Fruit fly (Drosophila melanogaster) whole organism, embryonic: Measurements from ENCODE around the gene TTLL1A.

Experiments used
- BEAF-32 ChIP-seq: fragments of 200-800 bp; sonication (Bioruptor generic); optimal IDR thresholded peaks from 3 replicates; lab custom pipeline; 2017; ENCODE audit warnings: missing biosample characterization, missing genetic modification characterization, mild to moderate bottlenecking, moderate library complexity, missing genetic modification reagents
- CG10321 ChIP-seq: fragments of 200-800 bp; sonication (Bioruptor generic); IDR thresholded peaks from 2 replicates; pipeline ENCODE4 v1.3.6; 2022; ENCODE audit warnings: missing biosample characterization, missing genetic modification characterization
- CG10431 ChIP-seq: fragments of 200-800 bp; sonication (Bioruptor generic); optimal IDR thresholded peaks from 3 replicates; lab custom pipeline; 2018; ENCODE audit warnings: missing biosample characterization, mild to moderate bottlenecking, missing genetic modification characterization
- CG11085 ChIP-seq: fragments of 200-800 bp; sonication (Bioruptor generic); IDR thresholded peaks from 2 replicates; pipeline ENCODE4 v1.3.6; 2022; ENCODE audit warnings: missing biosample characterization, missing genetic modification characterization
- CG11398 ChIP-seq: fragments of 200-800 bp; sonication (Bioruptor generic); optimal IDR thresholded peaks from 2 replicates; lab custom pipeline; 2016; ENCODE audit warnings: missing biosample characterization, missing genetic modification characterization
- CG11504 ChIP-seq: fragments of 200-800 bp; sonication (Bioruptor generic); optimal IDR thresholded peaks from 3 replicates; lab custom pipeline; 2019; ENCODE audit warnings: missing biosample characterization, mild to moderate bottlenecking, missing genetic modification characterization, moderate library complexity
- CG11560 ChIP-seq: fragments of 200-800 bp; sonication (Bioruptor generic); IDR thresholded peaks from 3 replicates; pipeline ENCODE4 v1.3.6; 2022; ENCODE audit warnings: missing biosample characterization, missing genetic modification characterization
- CG12236 ChIP-seq: fragments of 200-800 bp; sonication (Bioruptor generic); optimal IDR thresholded peaks from 2 replicates; lab custom pipeline; 2016; ENCODE audit warnings: missing biosample characterization, missing genetic modification characterization
- CG14014 ChIP-seq: fragments of 200-800 bp; sonication (Bioruptor generic); IDR thresholded peaks from 2 replicates; pipeline ENCODE4 v1.3.6; 2022; ENCODE audit warnings: missing biosample characterization, missing genetic modification characterization
- CG15601 ChIP-seq: fragments of 200-800 bp; sonication (Bioruptor generic); optimal IDR thresholded peaks from 3 replicates; lab custom pipeline; 2019; ENCODE audit warnings: missing biosample characterization, mild to moderate bottlenecking, missing genetic modification characterization, moderate library complexity
- CG17612 ChIP-seq: fragments of 200-800 bp; sonication (Bioruptor generic); IDR thresholded peaks from 2 replicates; pipeline ENCODE4 v1.3.6; 2022; ENCODE audit warnings: missing biosample characterization, missing genetic modification characterization
- CG2889 ChIP-seq: fragments of 200-800 bp; sonication (Bioruptor generic); IDR thresholded peaks from 3 replicates; pipeline ENCODE4 v1.3.6; 2022; ENCODE audit warnings: missing biosample characterization, missing genetic modification characterization
- CG30403 ChIP-seq: fragments of 200-800 bp; sonication (Bioruptor generic); optimal IDR thresholded peaks from 3 replicates; lab custom pipeline; 2016; ENCODE audit warnings: missing biosample characterization, missing genetic modification characterization
- CG31224 ChIP-seq: fragments of 200-800 bp; sonication (Bioruptor generic); IDR thresholded peaks from 2 replicates; pipeline ENCODE4 v1.3.6; 2022; ENCODE audit warnings: missing biosample characterization, missing genetic modification characterization
- CG31441 ChIP-seq: fragments of 200-800 bp; sonication (Bioruptor generic); IDR thresholded peaks from 2 replicates; pipeline ENCODE4 v1.3.6; 2022; ENCODE audit warnings: missing biosample characterization, missing genetic modification characterization
- CG33557 ChIP-seq: fragments of 200-800 bp; sonication (Bioruptor generic); optimal IDR thresholded peaks from 2 replicates; lab custom pipeline; 2019; ENCODE audit warnings: missing biosample characterization, mild to moderate bottlenecking, missing genetic modification characterization, moderate library complexity
- CG43689 ChIP-seq: fragments of 200-800 bp; sonication (Bioruptor generic); IDR thresholded peaks from 2 replicates; pipeline ENCODE4 v1.3.6; 2022; ENCODE audit warnings: missing biosample characterization, missing genetic modification characterization
- CG4617 ChIP-seq: fragments of 200-800 bp; sonication (Bioruptor generic); optimal IDR thresholded peaks from 3 replicates; lab custom pipeline; 2016; ENCODE audit warnings: missing biosample characterization, missing genetic modification characterization, borderline replicate concordance
- CG4820 ChIP-seq: fragments of 200-800 bp; sonication (Bioruptor generic); optimal IDR thresholded peaks from 3 replicates; lab custom pipeline; 2016; ENCODE audit warnings: missing biosample characterization, missing genetic modification characterization
- CG5953 ChIP-seq: fragments of 200-800 bp; sonication (Bioruptor generic); IDR thresholded peaks from 2 replicates; pipeline ENCODE4 v1.3.6; 2022; ENCODE audit warnings: missing biosample characterization, missing genetic modification characterization
- CG6683 ChIP-seq: fragments of 200-800 bp; sonication (Bioruptor generic); optimal IDR thresholded peaks from 2 replicates; lab custom pipeline; 2017; ENCODE audit warnings: missing biosample characterization, mild to moderate bottlenecking, missing genetic modification characterization, missing genetic modification reagents
- CG7839 ChIP-seq: fragments of 200-800 bp; sonication (Bioruptor generic); optimal IDR thresholded peaks from 3 replicates; lab custom pipeline; 2018; ENCODE audit warnings: missing biosample characterization, mild to moderate bottlenecking, missing genetic modification characterization, moderate library complexity
- CG8089 ChIP-seq: fragments of 200-800 bp; sonication (Bioruptor generic); optimal IDR thresholded peaks from 3 replicates; lab custom pipeline; 2016; ENCODE audit warnings: missing biosample characterization, missing genetic modification characterization
- CG8290 ChIP-seq, 3 experiments: fragments of 200-800 bp; sonication (Bioruptor generic); optimal IDR thresholded peaks; 2 replicates each; lab custom pipeline; 2016 to 2019; ENCODE audit warnings: missing biosample characterization in 3 of 3, missing genetic modification characterization in 3 of 3, mild to moderate bottlenecking in 2 of 3, moderate library complexity in 1 of 3
- CG9437 ChIP-seq: fragments of 200-800 bp; sonication (Bioruptor generic); optimal IDR thresholded peaks from 2 replicates; lab custom pipeline; 2018; ENCODE audit warnings: missing biosample characterization, mild to moderate bottlenecking, missing genetic modification characterization
- D19A ChIP-seq: fragments of 200-800 bp; optimal IDR thresholded peaks from 3 replicates; lab custom pipeline; 2019; ENCODE audit warnings: missing biosample characterization, mild to moderate bottlenecking, missing genetic modification characterization, moderate library complexity
- E2f1 ChIP-seq: fragments of 200-800 bp; sonication (Bioruptor generic); IDR thresholded peaks from 2 replicates; pipeline ENCODE4 v1.3.6; 2022; ENCODE audit warnings: missing biosample characterization, missing genetic modification characterization
- HLHmδ ChIP-seq: fragments of 200-800 bp; sonication (Bioruptor generic); optimal IDR thresholded peaks from 2 replicates; lab custom pipeline; 2018; ENCODE audit warnings: missing biosample characterization, mild to moderate bottlenecking, missing genetic modification characterization, moderate library complexity
- MESR4 ChIP-seq: fragments of 200-800 bp; sonication (Bioruptor generic); optimal IDR thresholded peaks from 2 replicates; lab custom pipeline; 2018; ENCODE audit warnings: missing biosample characterization, mild to moderate bottlenecking, missing genetic modification characterization, moderate library complexity
- Mad ChIP-seq: fragments of 200-800 bp; sonication (Bioruptor generic); optimal IDR thresholded peaks from 2 replicates; lab custom pipeline; 2016; ENCODE audit warnings: missing biosample characterization, missing genetic modification characterization
- Meics ChIP-seq: fragments of 200-800 bp; sonication (Bioruptor generic); optimal IDR thresholded peaks from 2 replicates; lab custom pipeline; 2017; ENCODE audit warnings: missing biosample characterization, mild to moderate bottlenecking, missing genetic modification characterization
- Mrtf ChIP-seq: fragments of 200-800 bp; sonication (Bioruptor generic); IDR thresholded peaks from 3 replicates; pipeline ENCODE4 v1.3.6; 2022; ENCODE audit warnings: missing biosample characterization, missing genetic modification characterization
- NC2α ChIP-seq: fragments of 200-800 bp; sonication (Bioruptor generic); optimal IDR thresholded peaks from 2 replicates; lab custom pipeline; 2016; ENCODE audit warnings: missing biosample characterization, missing genetic modification characterization
- NfI ChIP-seq: fragments of 200-800 bp; sonication (Bioruptor generic); optimal IDR thresholded peaks from 3 replicates; lab custom pipeline; 2018; ENCODE audit warnings: missing biosample characterization, mild to moderate bottlenecking, missing genetic modification characterization, moderate library complexity
- Oaz ChIP-seq: fragments of 200-800 bp; sonication (Bioruptor generic); IDR thresholded peaks from 2 replicates; pipeline ENCODE4 v1.3.6; 2022; ENCODE audit warnings: missing biosample characterization, missing genetic modification characterization
- Scr ChIP-seq: fragments of 200-800 bp; sonication (Bioruptor generic); IDR thresholded peaks from 2 replicates; pipeline ENCODE4 v1.3.6; 2022; ENCODE audit warnings: missing biosample characterization, missing genetic modification characterization; ENCODE audit not compliant: partially characterized antibody
- TFAM ChIP-seq: fragments of 200-800 bp; sonication (Bioruptor generic); optimal IDR thresholded peaks from 2 replicates; lab custom pipeline; 2017; ENCODE audit warnings: missing biosample characterization, missing genetic modification characterization, inconsistent platforms
- YL-1 ChIP-seq: fragments of 200-800 bp; sonication (Bioruptor generic); optimal IDR thresholded peaks from 3 replicates; lab custom pipeline; 2017; ENCODE audit warnings: missing biosample characterization, mild to moderate bottlenecking, missing genetic modification characterization
- ara ChIP-seq: fragments of 200-800 bp; sonication (Bioruptor generic); IDR thresholded peaks from 2 replicates; pipeline ENCODE4 v1.3.6; 2022; ENCODE audit warnings: missing biosample characterization, missing genetic modification characterization
- bigmax ChIP-seq: fragments of 200-800 bp; sonication (Bioruptor generic); optimal IDR thresholded peaks from 2 replicates; lab custom pipeline; 2018; ENCODE audit warnings: missing biosample characterization, mild to moderate bottlenecking, missing genetic modification characterization
- chif ChIP-seq, 2 experiments: fragments of 200-800 bp; sonication (Bioruptor generic); optimal IDR thresholded peaks; 3 replicates each; lab custom pipeline; 2016; ENCODE audit warnings: missing biosample characterization in 2 of 2, missing genetic modification characterization in 2 of 2
- chinmo ChIP-seq: fragments of 200-800 bp; sonication (Bioruptor generic); IDR thresholded peaks from 4 replicates; pipeline ENCODE4 v1.3.6; 2022; ENCODE audit warnings: missing biosample characterization, missing genetic modification characterization; ENCODE audit not compliant: partially characterized antibody
- dm ChIP-seq: fragments of 200-800 bp; sonication (Bioruptor generic); optimal IDR thresholded peaks from 3 replicates; lab custom pipeline; 2016; ENCODE audit warnings: missing biosample characterization, missing genetic modification characterization
- esg ChIP-seq: fragments of 200-800 bp; sonication (Bioruptor generic); conservative IDR thresholded peaks from 2 replicates; pipeline ENCODE4 v1.3.6; 2022; ENCODE audit warnings: missing biosample characterization, missing genetic modification characterization
- her ChIP-seq: fragments of 200-800 bp; sonication (Bioruptor generic); optimal IDR thresholded peaks from 2 replicates; lab custom pipeline; 2016; ENCODE audit warnings: missing biosample characterization, missing genetic modification characterization
- jigr1 ChIP-seq: fragments of 200-800 bp; sonication (Bioruptor generic); IDR thresholded peaks from 3 replicates; pipeline ENCODE4 v1.3.6; 2022; ENCODE audit warnings: missing biosample characterization, missing genetic modification characterization
- pros ChIP-seq: fragments of 200-800 bp; sonication (Bioruptor generic); optimal IDR thresholded peaks from 3 replicates; lab custom pipeline; 2019; ENCODE audit warnings: missing biosample characterization, mild to moderate bottlenecking, missing genetic modification characterization, moderate library complexity
- pum ChIP-seq: fragments of 200-800 bp; sonication (Bioruptor generic); optimal IDR thresholded peaks from 2 replicates; lab custom pipeline; 2016; ENCODE audit warnings: missing biosample characterization, missing genetic modification characterization
- tx ChIP-seq: fragments of 200-800 bp; sonication (Bioruptor generic); optimal IDR thresholded peaks from 2 replicates; lab custom pipeline; 2016; ENCODE audit warnings: missing biosample characterization, missing genetic modification characterization
- zfh1 ChIP-seq: fragments of 200-800 bp; sonication (Bioruptor generic); IDR thresholded peaks from 3 replicates; pipeline ENCODE4 v1.3.6; 2022; ENCODE audit warnings: missing biosample characterization, missing genetic modification characterization

The TTLL1A gene

DNA sequence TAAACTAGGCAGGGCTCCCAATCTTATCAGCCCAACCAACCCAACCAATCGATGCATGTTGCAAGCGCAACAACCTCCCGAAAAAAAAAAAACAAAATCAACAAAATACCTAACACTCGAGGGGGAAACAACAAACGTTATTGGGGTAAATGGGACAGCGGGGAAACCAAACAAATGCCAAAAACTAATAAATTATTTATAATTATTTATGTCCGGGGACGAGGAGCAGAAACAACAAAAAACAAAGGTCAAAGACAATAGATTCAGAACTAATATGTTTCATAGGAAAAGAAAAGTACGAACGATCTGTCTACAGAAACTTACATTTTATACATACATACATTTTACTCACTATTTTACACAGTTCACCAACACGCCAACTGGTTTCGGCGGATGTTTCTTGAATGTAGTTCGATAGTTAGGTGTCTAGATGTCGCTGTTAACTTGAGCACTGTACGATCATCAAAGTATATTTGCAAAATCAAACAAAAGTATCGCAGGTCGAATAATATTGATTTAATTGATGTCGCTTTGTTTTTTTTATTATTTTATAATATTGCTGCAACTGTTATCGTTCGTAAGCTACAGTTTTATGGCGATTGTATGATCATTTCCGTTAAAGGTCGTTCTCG lies 26.7 kb downstream of the TTLL1A start (continued):
- TF ChIP-seq bigmax = no peak
- no peak for TF ChIP-seq CG12236 (GFP tag; lab: Kevin White, UChicago)
- TF ChIP-seq E2f1 = no peak
- peak; percentile 61 for TF ChIP-seq CG8290 (GFP tag; optimal IDR thresholded peaks at IDR 0.05; lab: Kevin White, UChicago)
- TF ChIP-seq CG8290 (tag; optimal IDR thresholded peaks at IDR 0.05; lab: Kevin White, UChicago) = peak; percentile 38 to 74
- TF ChIP-seq ara = no peak
- no peak for TF ChIP-seq her (GFP tag; lab: Kevin White, UChicago)
- TF ChIP-seq Mrtf (GFP tag; lab: Robert Waterston, UW) = peak; percentile 42; the same call in 1 of the 3 replicates
- TF ChIP-seq CG30403 (GFP tag; lab: Kevin White, UChicago) = peak; percentile 54
- TF ChIP-seq CG10431 = no peak
- no peak for TF ChIP-seq chinmo (GFP tag; lab: Robert Waterston, UW)
- TF ChIP-seq CG11504 = peak; percentile 69
- no peak for TF ChIP-seq CG31224 (GFP tag; lab: Robert Waterston, UW)
- no peak for TF ChIP-seq TFAM
- TF ChIP-seq dm (GFP tag; lab: Kevin White, UChicago) = no peak
- TF ChIP-seq CG15601 (tag; lab: Kevin White, UChicago) = peak; percentile 27
- no peak for TF ChIP-seq CG8089 (GFP tag; lab: Kevin White, UChicago)
- TF ChIP-seq CG5953 (GFP tag; lab: Robert Waterston, UW) = no peak
- TF ChIP-seq MESR4 (GFP tag; lab: Kevin White, UChicago) = no peak
- TF ChIP-seq CG17612 (GFP tag; lab: Robert Waterston, UW) = no peak
- peak; percentile 16 for TF ChIP-seq CG4820 (GFP tag; lab: Kevin White, UChicago)
- TF ChIP-seq HLHmδ (GFP tag; lab: Kevin White, UChicago) = no peak
- peak; percentile 27 for TF ChIP-seq CG7839 (tag; lab: Kevin White, UChicago)
- TF ChIP-seq CG6683 (GFP tag; lab: Kevin White, UChicago) = no peak
- TF ChIP-seq pros (GFP tag; lab: Kevin White, UChicago) = no peak
- no peak for TF ChIP-seq Oaz
- TF ChIP-seq CG11560 (tag; lab: Robert Waterston, UW) = no peak
- no peak for TF ChIP-seq CG9437 (GFP tag; lab: Kevin White, UChicago)
- no peak for TF ChIP-seq esg
- no peak for TF ChIP-seq CG11398 (GFP tag; lab: Kevin White, UChicago)
- no peak for TF ChIP-seq zfh1
- no peak for TF ChIP-seq CG4617
- TF ChIP-seq CG14014 (GFP tag; lab: Robert Waterston, UW) = no peak
- TF ChIP-seq CG11085 (GFP tag; lab: Robert Waterston, UW) = no peak
- TF ChIP-seq tx (GFP tag; lab: Kevin White, UChicago) = peak; percentile 4
- TF ChIP-seq jigr1 = no peak
- TF ChIP-seq CG10321 (GFP tag; lab: Robert Waterston, UW) = no peak
- TF ChIP-seq NfI (GFP tag; lab: Kevin White, UChicago) = no peak
- TF ChIP-seq CG2889 (GFP tag; lab: Robert Waterston, UW) = no peak
- 0 out of 2 replicates have a peak, but pooled peaks have one; percentile 14 for TF ChIP-seq CG31441 (GFP tag; lab: Robert Waterston, UW)
- no peak for TF ChIP-seq YL-1 (GFP tag; lab: Kevin White, UChicago)
- peak; percentile 36 for TF ChIP-seq Mad (GFP tag; lab: Kevin White, UChicago)
- TF ChIP-seq Meics (GFP tag; lab: Kevin White, UChicago) = no peak
- no peak for TF ChIP-seq NC2α (GFP tag; lab: Kevin White, UChicago)
- no peak for TF ChIP-seq Scr (GFP tag; lab: Robert Waterston, UW)
- peak; percentile 17 for TF ChIP-seq CG33557 (GFP tag; lab: Kevin White, UChicago)
- no peak for TF ChIP-seq D19A (tag; lab: Kevin White, UChicago)
- no peak for TF ChIP-seq CG43689
- TF ChIP-seq BEAF-32 (GFP tag; lab: Kevin White, UChicago) = no peak
- TF ChIP-seq pum (GFP tag; lab: Kevin White, UChicago) = peak; percentile 6
- TF ChIP-seq chif (GFP tag; optimal IDR thresholded peaks at IDR 0.05; lab: Kevin White, UChicago) = peak in 1 of 2 experiments; percentile 50
